Fruit fly (Drosophila melanogaster) whole organism, embryonic: ENCODE results near the gene Prosbeta6.
A peak's percentile ranks its signal among the peaks of the same experiment; 100 is the strongest.

Experiments used
- ATbp ChIP-seq: fragments of 200-800 bp; sonication (Bioruptor generic); optimal IDR thresholded peaks from 2 replicates; lab custom pipeline; 2017; ENCODE audit warnings: missing biosample characterization, mild to moderate bottlenecking, missing genetic modification characterization, missing genetic modification reagents
- B-H1 ChIP-seq: fragments of 200-800 bp; sonication (Bioruptor generic); IDR thresholded peaks from 3 replicates; pipeline ENCODE4 v1.3.6; 2022; ENCODE audit warnings: missing biosample characterization, missing genetic modification characterization
- CG10654 ChIP-seq: fragments of 200-800 bp; sonication (Bioruptor generic); optimal IDR thresholded peaks from 2 replicates; lab custom pipeline; 2016; ENCODE audit warnings: missing biosample characterization, missing genetic modification characterization
- CG11093 ChIP-seq: fragments of 200-800 bp; sonication (Bioruptor generic); IDR thresholded peaks from 3 replicates; pipeline ENCODE4 v1.3.6; 2022; ENCODE audit warnings: missing biosample characterization, missing genetic modification characterization
- CG11695 ChIP-seq: fragments of 200-800 bp; sonication (Bioruptor generic); IDR thresholded peaks from 3 replicates; pipeline ENCODE4 v1.3.6; 2022; ENCODE audit warnings: missing biosample characterization, missing genetic modification characterization
- CG11723 ChIP-seq: fragments of 200-800 bp; sonication (Bioruptor generic); optimal IDR thresholded peaks from 2 replicates; lab custom pipeline; 2017; ENCODE audit warnings: missing biosample characterization, mild to moderate bottlenecking, missing genetic modification characterization
- CG12219 ChIP-seq: fragments of 200-800 bp; sonication (Bioruptor generic); optimal IDR thresholded peaks from 3 replicates; lab custom pipeline; 2018; ENCODE audit warnings: missing biosample characterization, mild to moderate bottlenecking, missing genetic modification characterization
- CG1602 ChIP-seq: fragments of 200-800 bp; sonication (Bioruptor generic); optimal IDR thresholded peaks from 3 replicates; lab custom pipeline; 2016; ENCODE audit warnings: missing biosample characterization, missing genetic modification characterization
- CG16815 ChIP-seq: fragments of 200-800 bp; sonication (Bioruptor generic); optimal IDR thresholded peaks from 3 replicates; lab custom pipeline; 2017; ENCODE audit warnings: missing biosample characterization, mild to moderate bottlenecking, missing genetic modification characterization
- CG18619 ChIP-seq: fragments of 200-800 bp; sonication (Bioruptor generic); optimal IDR thresholded peaks from 3 replicates; lab custom pipeline; 2017; ENCODE audit warnings: missing biosample characterization, mild to moderate bottlenecking, missing genetic modification characterization
- CG2199 ChIP-seq: fragments of 200-800 bp; sonication (Bioruptor generic); IDR thresholded peaks from 3 replicates; pipeline ENCODE4 v1.3.6; 2022; ENCODE audit warnings: missing biosample characterization, missing genetic modification characterization
- CG2678 ChIP-seq: fragments of 200-800 bp; sonication (Bioruptor generic); optimal IDR thresholded peaks from 3 replicates; lab custom pipeline; 2019; ENCODE audit warnings: missing biosample characterization, mild to moderate bottlenecking, missing genetic modification characterization, moderate library complexity
- CG2889 ChIP-seq: fragments of 200-800 bp; sonication (Bioruptor generic); IDR thresholded peaks from 3 replicates; pipeline ENCODE4 v1.3.6; 2022; ENCODE audit warnings: missing biosample characterization, missing genetic modification characterization
- CG30020 ChIP-seq: fragments of 200-800 bp; optimal IDR thresholded peaks from 2 replicates; lab custom pipeline; 2019; ENCODE audit warnings: missing biosample characterization, mild to moderate bottlenecking, missing genetic modification characterization, moderate library complexity
- CG30403 ChIP-seq: fragments of 200-800 bp; sonication (Bioruptor generic); optimal IDR thresholded peaks from 3 replicates; lab custom pipeline; 2016; ENCODE audit warnings: missing biosample characterization, missing genetic modification characterization
- CG30431 ChIP-seq: fragments of 200-800 bp; sonication (Bioruptor generic); optimal IDR thresholded peaks from 2 replicates; lab custom pipeline; 2017; ENCODE audit warnings: missing biosample characterization, missing genetic modification characterization
- CG4854 ChIP-seq: fragments of 200-800 bp; sonication (Bioruptor generic); optimal IDR thresholded peaks from 2 replicates; lab custom pipeline; 2016; ENCODE audit warnings: missing biosample characterization, missing genetic modification characterization, inconsistent platforms
- CG6683 ChIP-seq: fragments of 200-800 bp; sonication (Bioruptor generic); optimal IDR thresholded peaks from 2 replicates; lab custom pipeline; 2017; ENCODE audit warnings: missing biosample characterization, mild to moderate bottlenecking, missing genetic modification characterization, missing genetic modification reagents
- CG7745 ChIP-seq: fragments of 200-800 bp; sonication (Bioruptor generic); optimal IDR thresholded peaks from 2 replicates; lab custom pipeline; 2018; ENCODE audit warnings: missing biosample characterization, mild to moderate bottlenecking, missing genetic modification characterization, moderate library complexity
- CG9932 ChIP-seq: fragments of 200-800 bp; sonication (Bioruptor generic); IDR thresholded peaks from 2 replicates; pipeline ENCODE4 v1.3.6; 2022; ENCODE audit warnings: missing biosample characterization, missing genetic modification characterization
- CrebB ChIP-seq: fragments of 200-800 bp; sonication (Bioruptor generic); optimal IDR thresholded peaks from 3 replicates; lab custom pipeline; 2018; ENCODE audit warnings: missing biosample characterization, mild to moderate bottlenecking, missing genetic modification characterization
- Dad ChIP-seq: fragments of 200-800 bp; sonication (Bioruptor generic); optimal IDR thresholded peaks from 3 replicates; lab custom pipeline; 2016; ENCODE audit warnings: missing biosample characterization, missing genetic modification characterization
- Deaf1 ChIP-seq: fragments of 200-800 bp; optimal IDR thresholded peaks from 3 replicates; lab custom pipeline; 2019; ENCODE audit warnings: missing biosample characterization, mild to moderate bottlenecking, missing genetic modification characterization, moderate library complexity
- E2f2 ChIP-seq: fragments of 200-800 bp; sonication (Bioruptor generic); IDR thresholded peaks from 2 replicates; pipeline ENCODE4 v1.3.6; 2022; ENCODE audit warnings: missing biosample characterization, missing genetic modification characterization
- ERR ChIP-seq: fragments of 200-800 bp; sonication (Bioruptor generic); optimal IDR thresholded peaks from 2 replicates; lab custom pipeline; 2016; ENCODE audit warnings: missing biosample characterization, missing genetic modification characterization
- Fer1 ChIP-seq: fragments of 200-800 bp; sonication (Bioruptor generic); optimal IDR thresholded peaks from 2 replicates; lab custom pipeline; 2017; ENCODE audit warnings: missing biosample characterization, mild to moderate bottlenecking, missing genetic modification characterization
- HmgD ChIP-seq: fragments of 200-800 bp; sonication (Bioruptor generic); optimal IDR thresholded peaks from 3 replicates; lab custom pipeline; 2016; ENCODE audit warnings: missing biosample characterization, missing genetic modification characterization
- Hr78 ChIP-seq, 2 experiments: fragments of 200-800 bp in 1 of 2; fragments of >200 bp in 1 of 2; sonication (Bioruptor generic) in 1 of 2; optimal IDR thresholded peaks; 2 replicates each; lab custom pipeline; 2017 to 2019; ENCODE audit warnings: missing biosample characterization in 2 of 2, missing genetic modification characterization in 2 of 2, mild to moderate bottlenecking in 1 of 2, moderate library complexity in 1 of 2
- MTF-1 ChIP-seq: fragments of 200-800 bp; sonication (Bioruptor generic); optimal IDR thresholded peaks from 2 replicates; lab custom pipeline; 2018; ENCODE audit warnings: missing biosample characterization, mild to moderate bottlenecking, missing genetic modification characterization, borderline replicate concordance
- Mes4 ChIP-seq: fragments of 200-800 bp; sonication (Bioruptor generic); optimal IDR thresholded peaks from 2 replicates; lab custom pipeline; 2016; ENCODE audit warnings: missing biosample characterization, missing genetic modification characterization
- NC2β ChIP-seq: fragments of 200-800 bp; sonication (Bioruptor generic); optimal IDR thresholded peaks from 2 replicates; lab custom pipeline; 2016; ENCODE audit warnings: missing biosample characterization, missing genetic modification characterization
- NK7.1 ChIP-seq: fragments of 200-800 bp; sonication (Bioruptor generic); optimal IDR thresholded peaks from 3 replicates; lab custom pipeline; 2016; ENCODE audit warnings: missing biosample characterization, missing genetic modification characterization
- Rfx ChIP-seq: fragments of 200-800 bp; sonication (Bioruptor generic); IDR thresholded peaks from 2 replicates; pipeline ENCODE4 v1.3.6; 2022; ENCODE audit warnings: missing biosample characterization, missing genetic modification characterization
- Sox102F ChIP-seq: fragments of 200-800 bp; sonication (Bioruptor generic); optimal IDR thresholded peaks from 2 replicates; lab custom pipeline; 2018; ENCODE audit warnings: missing biosample characterization, mild to moderate bottlenecking, missing genetic modification characterization, moderate library complexity
- YL-1 ChIP-seq: fragments of 200-800 bp; sonication (Bioruptor generic); optimal IDR thresholded peaks from 3 replicates; lab custom pipeline; 2017; ENCODE audit warnings: missing biosample characterization, mild to moderate bottlenecking, missing genetic modification characterization
- abd-A ChIP-seq: fragments of 200-800 bp; sonication (Bioruptor generic); optimal IDR thresholded peaks from 3 replicates; lab custom pipeline; 2019; ENCODE audit warnings: missing biosample characterization, mild to moderate bottlenecking, missing genetic modification characterization, moderate library complexity
- bowl ChIP-seq: fragments of 200-800 bp; sonication (Bioruptor generic); IDR thresholded peaks from 2 replicates; pipeline ENCODE4 v1.3.6; 2022; ENCODE audit warnings: missing biosample characterization, missing genetic modification characterization
- esg ChIP-seq: fragments of 200-800 bp; sonication (Bioruptor generic); conservative IDR thresholded peaks from 2 replicates; pipeline ENCODE4 v1.3.6; 2022; ENCODE audit warnings: missing biosample characterization, missing genetic modification characterization
- gcm ChIP-seq: fragments of 200-800 bp; sonication (Bioruptor generic); optimal IDR thresholded peaks from 2 replicates; lab custom pipeline; 2019; ENCODE audit warnings: missing biosample characterization, mild to moderate bottlenecking, missing genetic modification characterization, moderate library complexity
- grn ChIP-seq: fragments of 200-800 bp; sonication (Bioruptor generic); optimal IDR thresholded peaks from 3 replicates; lab custom pipeline; 2017; ENCODE audit warnings: missing biosample characterization, missing genetic modification characterization
- luna ChIP-seq: fragments of 200-800 bp; sonication (Bioruptor generic); optimal IDR thresholded peaks from 2 replicates; lab custom pipeline; 2016; ENCODE audit warnings: missing biosample characterization, missing genetic modification characterization
- nom ChIP-seq: fragments of 200-800 bp; sonication (Bioruptor generic); optimal IDR thresholded peaks from 2 replicates; lab custom pipeline; 2017; ENCODE audit warnings: missing biosample characterization, missing genetic modification characterization, mild to moderate bottlenecking, moderate library complexity, missing genetic modification reagents
- pho ChIP-seq: fragments of 200-800 bp; sonication (Bioruptor generic); optimal IDR thresholded peaks from 2 replicates; lab custom pipeline; 2016; ENCODE audit warnings: missing biosample characterization, missing genetic modification characterization
- pum ChIP-seq: fragments of 200-800 bp; sonication (Bioruptor generic); optimal IDR thresholded peaks from 2 replicates; lab custom pipeline; 2016; ENCODE audit warnings: missing biosample characterization, missing genetic modification characterization
- sim ChIP-seq: fragments of 200-800 bp; sonication (Bioruptor generic); IDR thresholded peaks from 2 replicates; pipeline ENCODE4 v1.3.6; 2022; ENCODE audit warnings: missing biosample characterization, missing genetic modification characterization
- sna ChIP-seq: fragments of 200-800 bp; sonication (Bioruptor generic); IDR thresholded peaks from 2 replicates; pipeline ENCODE4 v1.3.6; 2022; ENCODE audit warnings: missing biosample characterization, missing genetic modification characterization; ENCODE audit not compliant: partially characterized antibody
- tap ChIP-seq: fragments of 200-800 bp; optimal IDR thresholded peaks from 3 replicates; lab custom pipeline; 2019; ENCODE audit warnings: missing biosample characterization, mild to moderate bottlenecking, missing genetic modification characterization, moderate library complexity
- tll ChIP-seq, 2 experiments: fragments of 200-800 bp in 1 of 2; fragments of >200 bp in 1 of 2; sonication (Bioruptor generic) in 1 of 2; optimal IDR thresholded peaks; 2 replicates each; lab custom pipeline; 2017 to 2019; ENCODE audit warnings: missing biosample characterization in 2 of 2, missing genetic modification characterization in 2 of 2, mild to moderate bottlenecking in 1 of 2, moderate library complexity in 1 of 2
- toy ChIP-seq: fragments of 200-800 bp; sonication (Bioruptor generic); IDR thresholded peaks from 2 replicates; pipeline ENCODE4 v1.3.6; 2022; ENCODE audit warnings: missing biosample characterization, missing genetic modification characterization
- twi ChIP-seq: fragments of 200-800 bp; optimal IDR thresholded peaks from 2 replicates; lab custom pipeline; 2019; ENCODE audit warnings: missing biosample characterization, mild to moderate bottlenecking, missing genetic modification characterization, moderate library complexity
- zen ChIP-seq: fragments of 200-800 bp; sonication (Bioruptor generic); optimal IDR thresholded peaks from 3 replicates; lab custom pipeline; 2018; ENCODE audit warnings: missing biosample characterization, mild to moderate bottlenecking, missing genetic modification characterization, moderate library complexity

The Prosbeta6 gene

DNA sequence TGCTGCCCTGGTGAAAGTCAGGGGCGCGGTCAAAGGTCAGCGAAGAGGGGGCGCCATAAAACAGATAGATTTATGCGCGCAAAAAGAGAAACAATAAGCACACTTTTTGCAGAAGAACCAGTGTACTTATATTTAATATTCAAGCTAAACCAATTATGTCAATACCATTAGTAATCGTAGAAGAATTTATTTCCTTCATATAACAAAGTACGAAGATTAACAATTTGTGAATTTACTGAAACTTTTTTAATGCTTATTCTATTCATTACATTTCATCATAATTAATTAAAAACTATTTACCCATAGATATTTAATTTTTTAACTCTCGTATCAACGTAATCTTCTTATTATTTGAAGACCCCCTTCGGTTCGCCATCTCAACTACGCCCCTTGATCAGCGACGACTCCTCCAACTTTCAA, 31.9 kb upstream of the Prosbeta6 start (continued):
- TF ChIP-seq tll (GFP tag; optimal IDR thresholded peaks at IDR 0.05; lab: Kevin White, UChicago) (no peak), ATbp (GFP tag; lab: Kevin White, UChicago) (peak; percentile 74), Dad (GFP tag; lab: Kevin White, UChicago) (no peak), CG1602 (GFP tag; lab: Kevin White, UChicago) (peak; percentile 66), sim (no peak), Sox102F (GFP tag; lab: Kevin White, UChicago) (peak; percentile 82), Fer1 (no peak), Deaf1 (tag; lab: Kevin White, UChicago) (no peak), CG11723 (GFP tag; lab: Kevin White, UChicago) (peak; percentile 36), CG9932 (GFP tag; lab: Robert Waterston, UW) (no peak), pum (GFP tag; lab: Kevin White, UChicago) (peak; percentile 49), sna (no peak), YL-1 (GFP tag; lab: Kevin White, UChicago) (no peak), Mes4 (GFP tag; lab: Kevin White, UChicago) (no peak), zen (no peak), twi (tag; lab: Kevin White, UChicago) (peak; percentile 28), toy (GFP tag; lab: Robert Waterston, UW) (no peak), esg (GFP tag; lab: Robert Waterston, UW) (0 out of 2 replicates have a peak, but pooled peaks have one; percentile 28), Hr78 (GFP tag; optimal IDR thresholded peaks at IDR 0.05; lab: Kevin White, UChicago) (peak in 1 of 2 experiments; percentile 84), NK7.1 (GFP tag; lab: Kevin White, UChicago) (no peak), NC2β (GFP tag; lab: Kevin White, UChicago) (no peak), tap (tag; lab: Kevin White, UChicago) (peak; percentile 49), CG30403 (GFP tag; lab: Kevin White, UChicago) (peak; percentile 81), B-H1 (GFP tag; lab: Robert Waterston, UW) (no peak), CG11093 (GFP tag; lab: Robert Waterston, UW) (peak; percentile 56; the same call in 1 of the 3 replicates), CG12219 (GFP tag; lab: Kevin White, UChicago) (peak; percentile 30), HmgD (no peak), CG6683 (GFP tag; lab: Kevin White, UChicago) (no peak), luna (GFP tag; lab: Kevin White, UChicago) (no peak), CrebB (no peak), grn (no peak)

DNA sequence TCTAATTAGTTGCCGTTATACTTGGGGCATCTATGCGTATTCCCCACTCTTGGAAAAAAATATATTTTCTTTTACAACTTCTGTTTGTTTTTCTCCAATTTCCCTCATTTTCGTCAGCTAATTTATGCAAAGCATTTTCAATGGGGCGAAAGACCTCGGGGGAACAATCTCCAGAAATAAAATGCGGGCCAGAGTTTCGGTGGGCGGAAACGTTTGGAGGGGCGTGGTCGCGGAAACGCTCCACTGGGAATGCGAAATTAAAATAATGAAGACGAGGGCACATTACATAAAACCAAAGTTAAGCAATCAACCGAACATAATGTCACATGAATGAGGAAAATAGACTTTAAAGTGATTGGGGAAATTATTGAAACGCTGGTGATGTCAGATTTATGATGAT, 30.9 kb upstream of the Prosbeta6 start:
- no peak for TF ChIP-seq CG2889 (GFP tag; lab: Robert Waterston, UW)
- TF ChIP-seq abd-A (tag; lab: Kevin White, UChicago) = peak; percentile 51
- no peak for TF ChIP-seq B-H1 (GFP tag; lab: Robert Waterston, UW)
- TF ChIP-seq CG7745 (tag; lab: Kevin White, UChicago) = no peak
- no peak for TF ChIP-seq nom (GFP tag; lab: Kevin White, UChicago)
- TF ChIP-seq ERR = no peak
- no peak for TF ChIP-seq CG18619
- TF ChIP-seq CG16815 (GFP tag; lab: Kevin White, UChicago) = no peak
- TF ChIP-seq Sox102F (GFP tag; lab: Kevin White, UChicago) = no peak
- TF ChIP-seq CG4854 = no peak
- TF ChIP-seq CG2678 (tag; lab: Kevin White, UChicago) = no peak
- TF ChIP-seq E2f2 (GFP tag; lab: Robert Waterston, UW) = no peak
- no peak for TF ChIP-seq pho
- TF ChIP-seq CG30431 (GFP tag; lab: Kevin White, UChicago) = no peak
- no peak for TF ChIP-seq Dad (GFP tag; lab: Kevin White, UChicago)
- TF ChIP-seq CG30020 (tag; lab: Kevin White, UChicago) = no peak
- peak; percentile 52 for TF ChIP-seq gcm (GFP tag; lab: Kevin White, UChicago)
- no peak for TF ChIP-seq MTF-1 (GFP tag; lab: Kevin White, UChicago)
- no peak for TF ChIP-seq bowl (GFP tag; lab: Robert Waterston, UW)
- no peak for TF ChIP-seq CG11695 (GFP tag; lab: Robert Waterston, UW)
- TF ChIP-seq CG10654 (GFP tag; lab: Kevin White, UChicago) = no peak
- TF ChIP-seq Rfx (GFP tag; lab: Robert Waterston, UW) = no peak
- TF ChIP-seq CG2199 (GFP tag; lab: Robert Waterston, UW) = 0 out of 3 replicates have a peak, but pooled peaks have one; percentile 14
